Fruit fly (Drosophila melanogaster): ENCODE data around the gene Obp8a.

DNA sequence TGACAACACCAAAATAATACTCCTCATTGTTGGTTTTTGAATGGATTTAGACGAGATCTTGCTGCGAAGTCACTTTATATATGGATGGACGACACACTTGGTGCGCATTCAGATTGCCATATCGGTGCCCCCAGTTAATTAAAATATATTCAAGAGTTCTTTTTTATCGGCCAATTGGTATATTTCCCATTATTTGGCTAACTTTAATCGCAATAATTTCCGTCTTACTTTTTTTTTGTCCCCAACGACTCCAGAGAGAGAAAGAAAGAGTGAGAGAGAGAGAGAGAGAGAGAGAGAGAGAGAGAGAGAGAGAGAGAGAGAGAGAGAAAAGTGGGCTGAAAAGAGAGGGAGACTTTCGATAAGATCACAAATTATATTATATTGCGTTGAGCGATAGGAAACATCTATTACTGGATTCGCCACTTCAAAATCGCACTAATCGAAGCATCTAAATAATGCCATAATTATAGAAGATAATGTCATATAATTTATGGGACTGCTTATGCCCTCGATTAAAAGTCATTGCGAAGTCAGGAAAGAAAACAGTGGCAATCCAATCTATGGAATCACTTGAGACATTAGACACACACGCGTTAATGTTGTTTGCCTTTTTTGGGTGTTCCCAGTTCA lies 24.0 kb upstream of the Obp8a start, which contains the start of gene CG12115:
- TF ChIP-seq CG14655 (GFP tag; optimal IDR thresholded peaks at IDR 0.05) (no peak), EcR (GFP tag; optimal IDR thresholded peaks at IDR 0.05) (no peak), Pif1A (GFP tag; optimal IDR thresholded peaks at IDR 0.05) (no peak), CG9948 (tag; optimal IDR thresholded peaks at IDR 0.05) (no peak)

All from whole organism, pupa.